Worm (Caenorhabditis elegans): ENCODE data around the gene str-30.

str-30 gene

ce11 chrV:3717751-3718150 lies 7.1 kb upstream of the str-30 start (continued):
- TF ChIP-seq nhr-28 (tag; optimal IDR thresholded peaks at IDR 0.05), result no peak
- no peak for TF ChIP-seq lir-3 (tag; optimal IDR thresholded peaks at IDR 0.05; ENCODE audit: poor library complexity)
- no peak for TF ChIP-seq lin-39 (tag; optimal IDR thresholded peaks at IDR 0.05)
- TF ChIP-seq C04F5.9 (tag; optimal IDR thresholded peaks at IDR 0.05), result no peak
- TF ChIP-seq zag-1 (tag; optimal IDR thresholded peaks at IDR 0.05), result no peak
- no peak for TF ChIP-seq sptf-1 (tag; optimal IDR thresholded peaks at IDR 0.05)
- no peak for TF ChIP-seq fos-1 (tag; optimal IDR thresholded peaks at IDR 0.05)
- peak; percentile 26 to 37 for TF ChIP-seq efl-1 (optimal IDR thresholded peaks at IDR 0.05)
- no peak for TF ChIP-seq efl-1 (GFP tag; optimal IDR thresholded peaks at IDR 0.05 in 1 of 2)
- TF ChIP-seq nhr-47 (tag; optimal IDR thresholded peaks at IDR 0.05), result peak; percentile 64
- TF ChIP-seq lin-14 (GFP tag; optimal IDR thresholded peaks at IDR 0.05), result peak; percentile 90
- peak; percentile 48 for TF ChIP-seq tbx-2 (tag; optimal IDR thresholded peaks at IDR 0.05)
- TF ChIP-seq blmp-1 (tag; optimal IDR thresholded peaks at IDR 0.05), result no peak
- no peak for TF ChIP-seq hlh-4 (tag; optimal IDR thresholded peaks at IDR 0.05)
- no peak for TF ChIP-seq nhr-76 (tag; optimal IDR thresholded peaks at IDR 0.05)
- TF ChIP-seq snpc-4 (tag; optimal IDR thresholded peaks at IDR 0.05), result peak; percentile 12
- TF ChIP-seq elt-2 (tag; optimal IDR thresholded peaks at IDR 0.05), result no peak
- no peak for TF ChIP-seq aly-2 (tag; optimal IDR thresholded peaks at IDR 0.05)
- TF ChIP-seq isw-1 (GFP tag; IDR thresholded peaks at IDR 0.05), result 0 out of 2 replicates have a peak, but pooled peaks have one; percentile 11
- TF ChIP-seq efl-3 (GFP tag; optimal IDR thresholded peaks at IDR 0.05), result no peak
- TF ChIP-seq lin-13 (GFP tag; optimal IDR thresholded peaks at IDR 0.05), result peak; percentile 31
- no peak for TF ChIP-seq jun-1 (tag; optimal IDR thresholded peaks at IDR 0.05)
- peak; percentile 36 for TF ChIP-seq egl-13 (tag; optimal IDR thresholded peaks at IDR 0.05)
- no peak for TF ChIP-seq nhr-77 (tag; optimal IDR thresholded peaks at IDR 0.05)
- TF ChIP-seq swsn-7 (tag; optimal IDR thresholded peaks at IDR 0.05), result peak; percentile 53
- peak; percentile 39 for TF ChIP-seq mep-1 (tag; optimal IDR thresholded peaks at IDR 0.05)
- TF ChIP-seq fkh-8 (tag; optimal IDR thresholded peaks at IDR 0.05), result peak; percentile 88
- TF ChIP-seq elt-3 (tag; optimal IDR thresholded peaks at IDR 0.05), result no peak
- TF ChIP-seq xbp-1 (tag; optimal IDR thresholded peaks at IDR 0.05), result peak; percentile 40
- TF ChIP-seq ama-1 (optimal IDR thresholded peaks at IDR 0.05), result peak; percentile 7
- no peak for TF ChIP-seq fkh-4 (tag; optimal IDR thresholded peaks at IDR 0.05; ENCODE audit: borderline replicate concordance)
- TF ChIP-seq lin-15B (tag; optimal IDR thresholded peaks at IDR 0.05), result no peak

ce11 chrV:3718507-3718906 lies 6.4 kb upstream of the str-30 start:
- peak; percentile 64 for TF ChIP-seq fkh-8 (tag; optimal IDR thresholded peaks at IDR 0.05)
- no peak for TF ChIP-seq ceh-82 (tag; optimal IDR thresholded peaks at IDR 0.05)
- TF ChIP-seq ceh-90 (tag; optimal IDR thresholded peaks at IDR 0.05), result no peak
- no peak for TF ChIP-seq swsn-7 (tag; optimal IDR thresholded peaks at IDR 0.05)
- TF ChIP-seq nhr-85 (tag), result peak; percentile 17
- TF ChIP-seq nhr-71 (tag; optimal IDR thresholded peaks at IDR 0.05), result peak; percentile 29
- TF ChIP-seq nhr-47 (tag; optimal IDR thresholded peaks at IDR 0.05), result peak; percentile 51
- TF ChIP-seq dsc-1 (tag; optimal IDR thresholded peaks at IDR 0.05), result peak; percentile 66
- TF ChIP-seq sox-4 (tag; optimal IDR thresholded peaks at IDR 0.05), result peak; percentile 25

DNA sequence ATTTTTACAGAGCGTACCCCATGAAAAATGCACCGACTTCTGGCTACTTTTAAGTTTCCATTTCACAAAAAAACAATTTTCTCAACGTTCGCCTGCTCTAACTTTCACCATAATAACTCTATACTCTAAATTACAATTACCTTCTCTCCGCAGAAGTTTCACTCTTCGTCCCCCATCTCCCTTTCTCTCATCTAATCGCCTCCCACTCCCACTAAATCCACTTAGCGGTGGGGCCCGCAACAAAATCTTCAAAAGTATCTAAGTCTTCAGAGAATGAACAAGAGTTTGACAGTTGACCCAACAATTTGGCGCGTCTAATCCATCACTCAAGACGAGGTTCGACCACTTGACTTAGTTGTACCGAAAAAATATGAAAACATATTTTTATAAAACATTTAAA lies 13.5 kb downstream of the str-30 start:
- TF ChIP-seq nhr-11 (tag; optimal IDR thresholded peaks at IDR 0.05), result no peak
- TF ChIP-seq blmp-1 (tag; optimal IDR thresholded peaks at IDR 0.05), result peak; percentile 95
- TF ChIP-seq nhr-85 (tag), result no peak
- no peak for TF ChIP-seq nhr-12 (tag; optimal IDR thresholded peaks at IDR 0.05)

DNA sequence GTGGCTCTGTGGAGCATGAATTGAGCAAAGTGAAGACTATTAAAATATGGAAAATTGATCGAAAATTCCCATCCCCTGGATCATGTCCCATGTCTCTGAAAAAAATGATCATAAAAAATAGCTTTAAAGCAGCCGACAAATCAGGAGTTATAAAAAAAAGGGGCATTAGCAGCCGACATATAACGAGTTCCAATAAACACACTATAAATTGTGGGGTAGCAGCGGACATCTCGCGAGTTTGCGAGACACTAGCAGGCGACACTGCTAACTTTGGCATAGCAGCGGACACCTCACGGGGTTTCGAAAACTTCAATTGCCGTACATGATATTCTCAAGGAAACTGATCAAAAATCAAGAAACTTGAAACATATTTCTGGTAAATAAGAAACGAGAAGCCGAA lies 14.4 kb downstream of the str-30 start, which contains the start of gene hpo-36:
hpo-36 (minus strand) TSS at position 101 of the 400 bp plus-strand sequence.
- TF ChIP-seq ztf-4 (tag; optimal IDR thresholded peaks at IDR 0.05) (no peak), mef-2 (tag; optimal IDR thresholded peaks at IDR 0.05) (no peak), alr-1 (tag; optimal IDR thresholded peaks at IDR 0.05; ENCODE audit: borderline replicate concordance) (no peak), nhr-47 (tag; optimal IDR thresholded peaks at IDR 0.05) (no peak), grh-1 (GFP tag; IDR thresholded peaks at IDR 0.05) (no peak), mab-9 (GFP tag; IDR thresholded peaks at IDR 0.05) (no peak), C34B4.2 (tag; optimal IDR thresholded peaks at IDR 0.05) (no peak), swsn-7 (tag; optimal IDR thresholded peaks at IDR 0.05) (no peak), nhr-20 (tag; optimal IDR thresholded peaks at IDR 0.05) (no peak), lin-15B (tag; optimal IDR thresholded peaks at IDR 0.05) (no peak), mdl-1 (tag; optimal IDR thresholded peaks at IDR 0.05) (no peak), pqm-1 (tag; optimal IDR thresholded peaks at IDR 0.05) (no peak), fkh-8 (tag; optimal IDR thresholded peaks at IDR 0.05) (no peak), snpc-4 (tag; optimal IDR thresholded peaks at IDR 0.05) (no peak), efl-1 (optimal IDR thresholded peaks at IDR 0.05) (no peak), efl-1 (GFP tag; optimal IDR thresholded peaks at IDR 0.05 in 1 of 2) (no peak), ceh-88 (GFP tag; IDR thresholded peaks at IDR 0.05) (no peak), xbp-1 (tag; optimal IDR thresholded peaks at IDR 0.05) (no peak), nhr-12 (tag; optimal IDR thresholded peaks at IDR 0.05) (no peak)
